Fruit fly (Drosophila melanogaster) whole organism, adult: ENCODE measurements around the gene CG13392.

Experiments
- CG11617 ChIP-seq: fragments of 200-800 bp; sonication (Bioruptor generic); optimal IDR thresholded peaks from 2 replicates; lab custom pipeline; 2017; ENCODE audit warnings: mild to moderate bottlenecking, missing biosample characterization, missing genetic modification reagents, missing genetic modification characterization
- CG33017 ChIP-seq: fragments of 200-800 bp; sonication (Bioruptor generic); optimal IDR thresholded peaks from 2 replicates; lab custom pipeline; 2018; ENCODE audit warnings: missing biosample characterization, mild to moderate bottlenecking, missing genetic modification characterization, moderate library complexity
- Mnt ChIP-seq: fragments of 200-800 bp; sonication (Bioruptor generic); optimal IDR thresholded peaks from 2 replicates; lab custom pipeline; 2016; ENCODE audit warnings: missing biosample characterization, mild to moderate bottlenecking, missing genetic modification characterization
- bab1 ChIP-seq: fragments of 200-800 bp; sonication (Bioruptor generic); optimal IDR thresholded peaks from 3 replicates; lab custom pipeline; 2019; ENCODE audit warnings: missing biosample characterization, mild to moderate bottlenecking, missing genetic modification characterization, moderate library complexity
- kay ChIP-seq: fragments of 200-800 bp; sonication (Bioruptor generic); peaks from one replicate; lab custom pipeline; 2016; ENCODE audit warnings: missing biosample characterization, missing genetic modification characterization, borderline replicate concordance
- ovo ChIP-seq: fragments of 200-800 bp; sonication (Bioruptor generic); optimal IDR thresholded peaks from 2 replicates; lab custom pipeline; 2016; ENCODE audit warnings: missing biosample characterization, missing genetic modification characterization

- TF ChIP-seq bab1 (GFP tag; lab: Kevin White, UChicago) = peak; percentile 88
- peak; percentile 58 for TF ChIP-seq ovo (GFP tag; lab: Kevin White, UChicago)
- peak; percentile 81 for TF ChIP-seq Mnt (GFP tag; lab: Kevin White, UChicago)
- no peak for TF ChIP-seq kay (GFP tag; lab: Kevin White, UChicago)
- peak; percentile 62 for TF ChIP-seq CG33017 (tag; lab: Kevin White, UChicago)
- peak; percentile 70 for TF ChIP-seq CG11617 (GFP tag; lab: Kevin White, UChicago)
Measured at dm6 chr2L:8370364-8371326, 12.0 kb downstream of the CG13392 start, which contains the start of gene CG17292.
